Worm (Caenorhabditis elegans) whole organism, L4/young adult: ENCODE results near the gene Y48B6A.1.
"Not testable (repeated sequence)": the region's sequence is repeated elsewhere in the genome, so short reads cannot be mapped to it uniquely, and the experiment has no call there.

ENCODE experiments used
- dao-5 ChIP-seq: sonication (generic microtip); optimal IDR thresholded peaks from 2 replicates; lab custom pipeline; 2016; ENCODE audit warnings: missing genotype, missing genetic modification characterization, moderate library complexity, missing compliant biosample characterization
- him-1 ChIP-seq: sonication (generic microtip); optimal IDR thresholded peaks from 2 replicates; lab custom pipeline; 2016; ENCODE audit warnings: missing genotype, missing genetic modification reagents, missing genetic modification characterization, missing compliant biosample characterization

DNA sequence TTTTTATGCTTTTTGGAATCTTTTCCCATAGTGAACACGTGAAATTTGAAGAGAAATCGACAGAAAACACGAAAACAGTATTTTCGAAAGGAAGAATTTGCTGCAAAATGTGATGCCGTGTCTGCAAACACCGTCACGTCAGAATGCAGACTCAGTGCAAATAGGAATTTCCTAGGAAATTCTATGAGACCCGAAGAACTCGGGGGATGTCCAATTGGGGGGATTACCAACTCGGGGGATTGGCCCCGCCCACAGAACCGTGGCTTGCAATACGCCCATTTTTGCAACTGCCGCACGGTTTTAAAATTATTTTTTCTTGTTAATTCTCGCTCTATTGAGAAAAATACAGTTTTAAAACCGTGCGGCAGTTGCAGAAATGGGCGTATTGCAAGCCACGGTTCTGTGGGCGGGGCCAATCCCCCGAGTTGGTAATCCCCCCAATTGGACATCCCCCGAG lies 12.0 kb downstream of the Y48B6A.1 start, which contains the start of gene cacn-1:
- not testable (repeated sequence) for TF ChIP-seq him-1 (tag; lab: Kevin White, UChicago); dao-5
